Worm (Caenorhabditis elegans): Measurements from ENCODE around the gene ugt-3.

The ugt-3 gene

DNA sequence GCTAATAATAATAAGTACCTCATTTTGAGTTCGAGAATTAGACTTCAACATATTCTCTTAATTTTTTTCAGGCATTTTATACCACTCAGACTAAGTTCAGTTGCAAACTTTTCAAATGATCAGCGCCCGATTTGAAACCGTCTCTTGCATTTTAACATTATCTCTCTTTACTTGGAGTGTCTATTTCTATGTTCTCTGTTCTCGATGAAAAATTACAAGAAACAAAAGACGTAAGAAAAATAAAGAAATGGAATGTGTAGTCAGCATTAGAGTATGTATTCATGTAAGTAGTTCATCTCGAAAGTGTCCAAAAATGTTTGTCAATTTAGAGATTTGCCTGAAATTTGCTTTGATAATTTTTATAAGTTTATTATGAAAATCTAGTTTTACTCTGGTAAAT, at the start of gene ugt-3:
Gene ugt-3 (minus strand): TSS at position 101 of the 400 bp plus-strand sequence.
- TF ChIP-seq swsn-7 (tag; optimal IDR thresholded peaks at IDR 0.05), result no peak
- TF ChIP-seq C04F5.9 (tag; optimal IDR thresholded peaks at IDR 0.05), result no peak
- no peak for TF ChIP-seq lin-13 (GFP tag; optimal IDR thresholded peaks at IDR 0.05)
- TF ChIP-seq ceh-8 (GFP tag; optimal IDR thresholded peaks at IDR 0.05), result no peak

ce11 chrV:12849736-12850135, 49.7 kb upstream of the ugt-3 start, which contains the start of gene C44H9.5:
TSS of gene C44H9.5 (minus strand) at chrV:12849864.
- TF ChIP-seq nhr-84 (tag; optimal IDR thresholded peaks at IDR 0.05), result no peak
- TF ChIP-seq ceh-8 (GFP tag; optimal IDR thresholded peaks at IDR 0.05), result no peak
- no peak for TF ChIP-seq unc-62 (GFP tag; optimal IDR thresholded peaks at IDR 0.05)
- no peak for TF ChIP-seq egl-13 (tag; optimal IDR thresholded peaks at IDR 0.05)
- TF ChIP-seq F16B12.6 (tag; optimal IDR thresholded peaks at IDR 0.05), result no peak
- no peak for TF ChIP-seq hlh-17 (GFP tag; optimal IDR thresholded peaks at IDR 0.05; ENCODE audit: borderline replicate concordance)
- TF ChIP-seq lin-14 (GFP tag; optimal IDR thresholded peaks at IDR 0.05), result no peak
- no peak for TF ChIP-seq skn-1 (tag; optimal IDR thresholded peaks at IDR 0.05)
- TF ChIP-seq nhr-47 (tag; optimal IDR thresholded peaks at IDR 0.05), result no peak
- TF ChIP-seq tbx-2 (tag; optimal IDR thresholded peaks at IDR 0.05), result no peak

- TF ChIP-seq nhr-84 (tag; optimal IDR thresholded peaks at IDR 0.05) (no peak), efl-1 (optimal IDR thresholded peaks at IDR 0.05) (no peak), efl-1 (GFP tag; optimal IDR thresholded peaks at IDR 0.05 in 1 of 2) (peak in 1 of 2 experiments; percentile 67)
Measured at ce11 chrV:12845247-12845646, 45.2 kb upstream of the ugt-3 start, which contains the start of gene C44H9.6. TSS of gene C44H9.6 (minus strand) at chrV:12845347.

- TF ChIP-seq unc-98 (GFP tag; IDR thresholded peaks at IDR 0.05) (no peak), elt-2 (tag; optimal IDR thresholded peaks at IDR 0.05) (no peak), jun-1 (tag; optimal IDR thresholded peaks at IDR 0.05) (no peak), nhr-84 (tag; optimal IDR thresholded peaks at IDR 0.05) (no peak), lir-3 (tag; optimal IDR thresholded peaks at IDR 0.05; ENCODE audit: poor library complexity) (no peak), snu-23 (GFP tag; optimal IDR thresholded peaks at IDR 0.05) (no peak), dpl-1 (GFP tag; optimal IDR thresholded peaks at IDR 0.05) (no peak), sptf-1 (tag; optimal IDR thresholded peaks at IDR 0.05) (no peak), skn-1 (tag; optimal IDR thresholded peaks at IDR 0.05) (no peak), mdl-1 (tag; optimal IDR thresholded peaks at IDR 0.05) (no peak), ztf-4 (tag; optimal IDR thresholded peaks at IDR 0.05) (no peak), ceh-8 (GFP tag; optimal IDR thresholded peaks at IDR 0.05) (no peak), C04F5.9 (tag; optimal IDR thresholded peaks at IDR 0.05) (no peak), isw-1 (GFP tag; IDR thresholded peaks at IDR 0.05) (no peak), alr-1 (tag; optimal IDR thresholded peaks at IDR 0.05; ENCODE audit: borderline replicate concordance) (no peak), pqm-1 (tag; optimal IDR thresholded peaks at IDR 0.05) (no peak), mef-2 (tag; optimal IDR thresholded peaks at IDR 0.05) (no peak), fos-1 (tag; optimal IDR thresholded peaks at IDR 0.05) (no peak)
Measured at ce11 chrV:12844748-12845147, 44.7 kb upstream of the ugt-3 start.

DNA sequence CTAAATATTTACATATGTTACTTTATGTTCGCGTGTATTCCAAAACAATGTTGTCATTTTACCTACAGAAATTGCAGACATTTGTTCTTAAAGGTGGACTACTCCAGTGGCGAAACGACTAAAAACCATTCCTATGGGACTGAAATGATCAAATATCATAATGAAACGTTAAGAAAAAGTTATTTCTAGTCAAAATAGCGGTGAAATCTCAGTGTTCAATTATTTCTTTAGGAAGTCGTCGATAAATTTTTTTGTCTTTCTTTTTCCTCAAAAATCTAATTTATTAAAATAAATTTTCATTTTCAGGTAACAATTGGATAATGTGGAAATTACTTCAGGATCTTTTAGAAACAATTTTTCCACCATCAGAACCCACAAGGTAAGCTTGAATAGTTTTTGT, 35.3 kb upstream of the ugt-3 start, which contains the start of gene C44H9.4:
Gene C44H9.4 (plus strand): TSS at position 301 of the 400 bp plus-strand sequence.
- TF ChIP-seq fkh-4 (tag; optimal IDR thresholded peaks at IDR 0.05; ENCODE audit: borderline replicate concordance) (no peak), xbp-1 (tag; optimal IDR thresholded peaks at IDR 0.05) (no peak), ceh-63 (GFP tag; optimal IDR thresholded peaks at IDR 0.05) (no peak), aly-2 (tag; optimal IDR thresholded peaks at IDR 0.05) (no peak), ets-5 (GFP tag; IDR thresholded peaks at IDR 0.05) (no peak), C16A3.4 (tag; optimal IDR thresholded peaks at IDR 0.05) (no peak), swsn-7 (tag; optimal IDR thresholded peaks at IDR 0.05) (no peak), alr-1 (tag; optimal IDR thresholded peaks at IDR 0.05; ENCODE audit: borderline replicate concordance) (no peak)

All from whole organism, L1 larva.